Worm (Caenorhabditis elegans) whole organism, midembryonic: ENCODE measurements around the gene C03B1.4.

ENCODE experiments used
- tab-1 ChIP-seq: fragments of 200-800 bp; sonication (Bioruptor generic); IDR thresholded peaks from 2 replicates; pipeline ENCODE4 v1.3.6; 2022; ENCODE audit warnings: missing genetic modification characterization, missing compliant biosample characterization
- ztf-29 ChIP-seq: fragments of 200-800 bp; sonication (Bioruptor generic); IDR thresholded peaks from 2 replicates; pipeline ENCODE4 v1.3.6; 2022; ENCODE audit warnings: missing genetic modification reagents, missing genetic modification characterization, missing compliant biosample characterization

DNA sequence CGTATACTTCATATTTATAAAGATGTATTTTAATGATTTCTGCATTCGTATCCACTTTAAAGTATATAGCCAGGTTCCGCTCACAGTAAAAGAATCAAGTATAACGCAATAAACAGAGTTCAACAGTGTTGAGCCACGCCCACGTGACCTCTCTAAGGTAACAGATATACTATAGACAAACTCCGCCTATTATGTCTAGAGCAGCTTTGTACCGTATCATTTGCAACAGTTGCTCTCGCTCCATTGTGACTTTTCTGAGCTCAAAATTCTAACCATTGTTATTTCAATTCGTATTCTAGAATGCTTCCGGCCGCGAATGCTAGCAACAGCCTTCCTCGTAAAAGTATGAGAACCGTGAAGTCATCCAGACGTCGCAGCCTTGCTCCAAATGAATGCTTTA, 9.1 kb downstream of the C03B1.4 start, which contains the start of gene C03B1.17:
- TF ChIP-seq ztf-29 (GFP tag; lab: Robert Waterston, UW) (no peak), tab-1 (GFP tag; lab: Robert Waterston, UW) (no peak)
